Worm (Caenorhabditis elegans) whole organism, midembryonic: ENCODE results near the gene ZK856.6.

Experiments
- T22C8.4 ChIP-seq: fragments of 200-800 bp; sonication (Bioruptor generic); IDR thresholded peaks from 2 replicates; pipeline ENCODE4 v1.3.6; 2022; ENCODE audit warnings: missing genetic modification characterization, missing compliant biosample characterization
- cog-1 ChIP-seq: sonication (generic microtip); optimal IDR thresholded peaks from 2 replicates; lab custom pipeline; 2016; ENCODE audit warnings: missing genetic modification characterization, missing compliant biosample characterization
- flt-1 ChIP-seq: fragments of 200-800 bp; sonication (Bioruptor generic); IDR thresholded peaks from 2 replicates; pipeline ENCODE4 v1.3.6; 2022; ENCODE audit warnings: missing genetic modification characterization, missing compliant biosample characterization
- klf-2 ChIP-seq: fragments of 200-800 bp; sonication (Bioruptor generic); conservative IDR thresholded peaks from 2 replicates; pipeline ENCODE4 v1.3.6; 2022; ENCODE audit warnings: missing genetic modification reagents, missing genetic modification characterization, missing compliant biosample characterization
- med-1 ChIP-seq: sonication (generic microtip); optimal IDR thresholded peaks from 2 replicates; lab custom pipeline; 2017; ENCODE audit warnings: missing genetic modification characterization, mild to moderate bottlenecking, missing compliant biosample characterization, antibody characterized with exemption, missing genetic modification reagents; ENCODE audit not compliant: insufficient read depth
- ref-1 ChIP-seq: fragments of 200-800 bp; sonication (Bioruptor generic); conservative IDR thresholded peaks from 2 replicates; pipeline ENCODE4 v1.3.6; 2022; ENCODE audit warnings: missing genetic modification reagents, missing genetic modification characterization, missing compliant biosample characterization
- tab-1 ChIP-seq: fragments of 200-800 bp; sonication (Bioruptor generic); IDR thresholded peaks from 2 replicates; pipeline ENCODE4 v1.3.6; 2022; ENCODE audit warnings: missing genetic modification characterization, missing compliant biosample characterization
- ztf-23 ChIP-seq: fragments of 200-800 bp; sonication (Bioruptor generic); IDR thresholded peaks from 2 replicates; pipeline ENCODE4 v1.3.6; 2022; ENCODE audit warnings: missing genetic modification reagents, missing genetic modification characterization, missing compliant biosample characterization
- ztf-29 ChIP-seq: fragments of 200-800 bp; sonication (Bioruptor generic); IDR thresholded peaks from 2 replicates; pipeline ENCODE4 v1.3.6; 2022; ENCODE audit warnings: missing genetic modification reagents, missing genetic modification characterization, missing compliant biosample characterization

ZK856.6 gene

DNA sequence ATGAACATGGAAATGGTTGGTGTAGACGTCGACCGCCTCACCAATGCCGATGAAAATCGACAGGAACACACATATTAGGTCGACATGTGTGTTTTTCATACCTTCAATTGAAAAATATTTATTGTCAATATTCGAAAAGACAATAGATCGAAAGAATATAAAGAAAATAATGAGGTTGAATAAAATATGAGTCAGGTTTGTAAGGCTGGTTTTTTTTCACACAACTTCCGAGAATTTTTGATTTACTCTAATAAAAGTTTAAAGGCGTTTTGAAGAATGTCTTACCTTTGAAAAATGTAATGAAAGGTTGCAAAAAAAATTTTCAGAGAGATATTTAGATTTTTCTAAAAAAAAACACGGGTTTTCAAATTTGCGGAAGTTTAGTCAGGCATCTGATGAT lies 24.8 kb upstream of the ZK856.6 start, which contains the start of gene egl-3:
Gene egl-3, minus strand, starts transcription at position 101 of the 400 bp plus-strand sequence.
- no peak for TF ChIP-seq ztf-29 (GFP tag; lab: Robert Waterston, UW)
- TF ChIP-seq T22C8.4 (GFP tag; lab: Robert Waterston, UW): no peak
- TF ChIP-seq flt-1: no peak
- no peak for TF ChIP-seq ref-1
- no peak for TF ChIP-seq tab-1 (GFP tag; lab: Robert Waterston, UW)
- no peak for TF ChIP-seq med-1 (GFP tag; lab: Kevin White, UChicago)
- TF ChIP-seq ztf-23 (GFP tag; lab: Robert Waterston, UW): no peak
- no peak for TF ChIP-seq cog-1 (tag; lab: Kevin White, UChicago)
- TF ChIP-seq klf-2 (GFP tag; lab: Robert Waterston, UW): no peak

DNA sequence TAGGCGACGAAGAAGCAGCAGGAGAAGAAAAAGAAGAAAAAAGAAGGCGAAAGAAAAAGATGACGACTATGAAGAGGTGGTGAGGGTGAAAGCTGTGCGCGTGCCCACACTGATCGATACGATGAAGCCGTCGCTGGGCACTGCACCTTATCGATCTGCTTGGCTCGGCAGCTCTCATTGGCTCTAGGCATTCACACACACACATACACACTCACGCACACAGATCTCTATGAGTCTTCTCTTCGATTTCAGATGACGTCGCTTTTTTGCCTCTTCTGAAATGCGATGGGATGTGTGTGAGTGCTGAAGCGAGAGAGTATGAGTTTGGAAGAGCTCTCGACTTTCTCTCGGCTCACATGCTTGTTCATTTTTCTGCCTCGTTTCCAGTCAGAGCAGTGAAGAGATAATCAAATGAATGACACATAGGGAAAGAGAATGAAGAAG lies 23.8 kb upstream of the ZK856.6 start:
- TF ChIP-seq T22C8.4 (GFP tag; lab: Robert Waterston, UW) (peak; percentile 79), tab-1 (GFP tag; lab: Robert Waterston, UW) (no peak)

DNA sequence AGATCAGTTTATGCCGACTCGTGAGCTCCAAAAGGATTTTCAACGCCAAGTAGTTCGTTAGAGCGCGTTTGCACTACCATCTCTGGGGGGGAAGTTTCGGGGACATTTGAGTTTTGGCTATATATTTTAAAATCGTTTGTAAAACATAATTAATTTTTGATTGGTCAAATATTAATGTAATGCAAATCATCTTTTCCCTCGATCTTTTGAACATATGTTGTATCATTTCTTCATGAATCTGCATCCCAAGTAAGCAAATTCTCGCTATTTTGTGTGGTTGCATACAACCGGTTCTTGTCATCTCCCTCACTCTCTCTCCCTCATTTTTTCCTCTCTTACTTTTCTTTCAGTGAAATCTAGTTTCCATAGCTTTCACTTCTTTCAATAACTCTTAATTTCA lies 20.3 kb upstream of the ZK856.6 start:
- TF ChIP-seq cog-1 (tag; lab: Kevin White, UChicago) (peak; percentile 46), ztf-29 (GFP tag; lab: Robert Waterston, UW) (no peak)

DNA sequence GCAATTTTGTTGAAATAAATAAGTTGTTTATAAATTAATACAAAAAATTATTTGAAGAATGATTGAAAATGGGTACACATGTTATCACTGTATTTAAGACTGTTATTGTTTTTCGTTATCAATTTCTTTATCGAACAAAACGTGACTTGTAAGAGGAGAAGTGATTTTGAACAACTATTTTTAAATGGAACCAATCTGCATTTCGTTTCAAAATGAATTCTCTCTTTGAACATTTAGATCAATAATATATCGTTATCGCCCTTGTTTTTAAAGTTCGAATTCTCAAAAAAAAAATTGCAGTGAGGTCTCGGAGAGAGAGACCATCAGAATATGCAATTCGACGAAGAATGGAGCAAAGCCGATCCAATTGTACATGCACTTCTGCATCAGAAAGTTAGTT lies 19.3 kb upstream of the ZK856.6 start, which contains the start of gene cul-5:
Gene cul-5, plus strand, starts transcription at position 301 of the 400 bp plus-strand sequence.
- no peak for TF ChIP-seq ztf-29 (GFP tag; lab: Robert Waterston, UW)

DNA sequence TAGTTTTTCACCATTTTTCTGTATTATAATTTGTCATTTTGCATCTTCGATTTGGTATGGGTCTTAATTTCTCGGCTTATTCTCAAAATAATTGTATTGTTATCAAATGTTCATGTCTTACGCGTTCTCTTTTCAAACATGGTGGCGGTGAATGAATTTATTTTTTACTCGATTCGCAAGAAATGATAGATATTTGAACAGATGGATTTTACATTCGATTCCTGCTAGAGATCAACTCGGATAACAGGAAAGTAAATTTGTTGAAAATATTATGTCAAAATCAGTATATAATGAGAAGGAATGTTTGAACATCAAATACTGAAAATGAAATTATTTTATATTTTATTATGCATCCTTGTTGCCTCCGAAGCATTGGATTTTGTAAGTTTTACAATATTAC lies 15.5 kb upstream of the ZK856.6 start, which contains the start of gene ZK856.4:
Gene ZK856.4, plus strand, starts transcription at position 301 of the 400 bp plus-strand sequence.
- TF ChIP-seq cog-1 (tag; lab: Kevin White, UChicago) (no peak), med-1 (GFP tag; lab: Kevin White, UChicago) (no peak), ztf-29 (GFP tag; lab: Robert Waterston, UW) (no peak), ref-1 (no peak), flt-1 (no peak), ztf-23 (GFP tag; lab: Robert Waterston, UW) (no peak), T22C8.4 (GFP tag; lab: Robert Waterston, UW) (no peak), tab-1 (GFP tag; lab: Robert Waterston, UW) (no peak), klf-2 (GFP tag; lab: Robert Waterston, UW) (no peak)

DNA sequence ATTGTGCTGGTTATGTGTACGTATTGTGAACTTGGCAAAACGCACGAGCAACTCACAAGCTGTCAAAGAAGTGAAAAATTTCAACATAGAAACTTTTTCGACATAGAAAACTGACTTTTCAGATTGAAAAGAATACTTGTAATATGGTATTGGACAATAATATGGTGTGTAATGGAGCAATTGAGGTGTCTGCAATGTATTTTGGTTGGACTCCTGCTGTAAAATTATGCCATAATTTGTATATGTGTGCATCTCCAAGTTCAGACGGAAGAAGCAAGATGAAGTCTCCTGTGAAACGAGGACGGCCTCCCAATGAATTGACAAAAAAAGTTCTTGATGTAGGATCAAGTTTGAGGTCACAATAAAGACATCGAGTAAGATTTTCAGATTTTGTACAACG lies 14.7 kb upstream of the ZK856.6 start:
- TF ChIP-seq flt-1 (no peak), T22C8.4 (GFP tag; lab: Robert Waterston, UW) (no peak), ref-1 (no peak)

DNA sequence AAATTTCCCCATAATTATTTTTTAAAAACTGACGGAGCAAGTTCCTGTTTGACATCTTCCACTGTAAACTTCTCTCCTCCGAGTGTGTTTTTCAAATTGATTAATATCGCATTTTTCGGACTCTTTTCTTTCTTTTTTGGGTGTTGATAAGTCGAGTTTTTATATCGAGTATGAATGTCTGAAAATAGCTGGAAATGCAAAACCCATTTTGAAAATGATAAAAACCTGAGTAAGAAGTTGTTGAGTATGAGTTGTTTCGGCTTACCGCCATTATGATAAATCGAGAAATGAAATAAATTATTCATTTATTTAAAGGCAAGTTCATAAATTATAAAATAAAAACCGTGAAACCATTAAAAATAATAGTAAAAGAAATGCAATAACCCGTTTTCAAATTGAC lies 12.8 kb upstream of the ZK856.6 start, which contains the start of gene ZK856.18:
Gene ZK856.18, minus strand, starts transcription at position 289 of the 400 bp plus-strand sequence.
- TF ChIP-seq med-1 (GFP tag; lab: Kevin White, UChicago): no peak
- no peak for TF ChIP-seq T22C8.4 (GFP tag; lab: Robert Waterston, UW)
- TF ChIP-seq tab-1 (GFP tag; lab: Robert Waterston, UW): no peak
- TF ChIP-seq ref-1: no peak
- no peak for TF ChIP-seq cog-1 (tag; lab: Kevin White, UChicago)
- TF ChIP-seq ztf-29 (GFP tag; lab: Robert Waterston, UW): no peak
- TF ChIP-seq flt-1: no peak

DNA sequence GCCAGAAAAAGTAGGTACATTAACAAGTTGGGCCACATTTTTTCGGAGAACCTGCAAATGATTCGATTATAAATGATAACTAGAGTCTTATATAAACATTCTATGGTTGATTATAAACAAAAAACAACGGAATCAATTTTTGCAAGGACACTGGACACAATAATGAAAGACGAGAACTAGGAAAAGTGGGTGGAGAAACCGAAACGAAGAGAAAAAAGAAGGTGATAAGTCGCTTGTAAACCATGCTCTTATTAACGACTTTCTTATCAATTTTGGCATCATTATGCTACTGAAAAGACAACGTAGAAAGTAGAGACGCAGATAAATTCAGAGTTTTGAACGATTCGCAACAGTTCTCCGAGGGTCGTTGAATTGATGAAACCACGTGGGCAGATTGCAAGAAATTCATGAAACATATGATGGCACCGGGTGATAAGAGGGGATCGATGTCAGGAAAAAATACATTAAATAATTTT lies 8.4 kb upstream of the ZK856.6 start, which contains the start of gene ZK856.5:
Gene ZK856.5, minus strand, starts transcription at position 51 of the 476 bp plus-strand sequence.
- TF ChIP-seq T22C8.4 (GFP tag; lab: Robert Waterston, UW) (no peak), tab-1 (GFP tag; lab: Robert Waterston, UW) (no peak), med-1 (GFP tag; lab: Kevin White, UChicago) (no peak), cog-1 (tag; lab: Kevin White, UChicago) (no peak), ztf-23 (GFP tag; lab: Robert Waterston, UW) (no peak), klf-2 (GFP tag; lab: Robert Waterston, UW) (no peak), flt-1 (no peak), ztf-29 (GFP tag; lab: Robert Waterston, UW) (no peak), ref-1 (no peak)

DNA sequence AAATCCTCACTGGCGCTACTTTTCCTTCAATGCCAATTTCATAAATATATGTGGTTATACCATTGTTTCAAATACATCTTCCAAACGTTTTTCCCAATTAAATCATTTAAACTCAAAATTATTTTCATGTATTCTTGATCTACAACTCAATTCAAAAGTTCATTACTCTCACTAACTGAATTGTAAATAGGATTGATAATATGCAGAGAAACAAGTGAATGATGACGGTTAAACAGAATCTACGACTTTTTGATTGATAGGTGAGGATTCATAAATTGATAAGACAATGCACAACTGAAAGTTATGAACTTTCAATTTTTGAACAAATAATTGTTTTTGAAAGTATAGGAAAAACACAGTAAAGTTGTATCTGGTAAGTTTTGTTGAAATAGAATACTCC lies 7.2 kb upstream of the ZK856.6 start:
- no peak for TF ChIP-seq klf-2 (GFP tag; lab: Robert Waterston, UW)
- TF ChIP-seq flt-1: no peak
- TF ChIP-seq cog-1 (tag; lab: Kevin White, UChicago): no peak

DNA sequence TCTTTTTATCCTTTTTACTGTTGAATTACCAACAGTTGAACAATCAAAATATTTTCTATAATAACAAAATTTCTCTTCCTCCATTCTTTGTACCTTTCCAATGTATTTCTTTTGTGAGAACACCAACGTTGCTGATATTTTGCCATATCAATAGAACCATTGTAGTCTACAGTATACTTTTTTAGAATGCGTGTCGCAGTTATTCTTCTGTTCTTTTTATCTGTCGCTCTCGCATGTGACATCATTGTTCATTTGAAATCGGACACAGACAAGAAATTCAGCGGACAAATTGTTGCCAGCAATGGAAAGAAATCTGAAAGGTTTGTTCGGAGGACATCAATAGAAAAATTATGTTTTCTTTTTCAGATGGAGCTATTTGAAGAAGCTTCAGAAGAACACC lies 3.4 kb downstream of the ZK856.6 start, which contains the start of gene ZK856.7:
Gene ZK856.7, plus strand, starts transcription at position 186 of the 400 bp plus-strand sequence.
- TF ChIP-seq med-1 (GFP tag; lab: Kevin White, UChicago): no peak
- no peak for TF ChIP-seq flt-1
- no peak for TF ChIP-seq ref-1
- TF ChIP-seq klf-2 (GFP tag; lab: Robert Waterston, UW): no peak
- TF ChIP-seq ztf-23 (GFP tag; lab: Robert Waterston, UW): no peak
- no peak for TF ChIP-seq cog-1 (tag; lab: Kevin White, UChicago)
- no peak for TF ChIP-seq ztf-29 (GFP tag; lab: Robert Waterston, UW)
- no peak for TF ChIP-seq T22C8.4 (GFP tag; lab: Robert Waterston, UW)
- no peak for TF ChIP-seq tab-1 (GFP tag; lab: Robert Waterston, UW)

DNA sequence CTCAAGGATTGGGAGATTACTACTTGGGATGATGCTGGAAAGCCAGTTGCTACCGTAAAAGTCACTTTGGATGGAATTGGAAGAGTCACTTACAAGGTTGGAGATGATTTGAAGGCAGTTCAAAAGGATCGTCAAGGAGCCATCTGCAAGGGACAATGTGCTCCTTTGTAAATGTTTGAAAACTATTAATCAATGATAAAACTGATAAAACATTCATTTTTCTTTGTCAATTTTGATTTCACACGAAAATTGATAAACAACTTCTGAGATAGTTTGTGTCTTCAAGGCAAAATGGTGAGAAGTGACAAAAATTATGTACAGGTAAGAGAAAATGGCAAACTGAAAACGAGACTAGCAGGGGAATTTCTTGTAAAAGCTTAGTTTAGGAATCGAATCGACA lies 3.9 kb downstream of the ZK856.6 start:
- no peak for TF ChIP-seq ref-1
- no peak for TF ChIP-seq med-1 (GFP tag; lab: Kevin White, UChicago)
- no peak for TF ChIP-seq ztf-29 (GFP tag; lab: Robert Waterston, UW)
- TF ChIP-seq cog-1 (tag; lab: Kevin White, UChicago): no peak
- no peak for TF ChIP-seq klf-2 (GFP tag; lab: Robert Waterston, UW)
- TF ChIP-seq ztf-23 (GFP tag; lab: Robert Waterston, UW): no peak
- TF ChIP-seq flt-1: no peak
- no peak for TF ChIP-seq tab-1 (GFP tag; lab: Robert Waterston, UW)
- no peak for TF ChIP-seq T22C8.4 (GFP tag; lab: Robert Waterston, UW)
